Worm (Caenorhabditis elegans): Measurements from ENCODE around the gene srx-7.

- no peak for TF ChIP-seq lin-13 (tag; optimal IDR thresholded peaks at IDR 0.05)
- TF ChIP-seq ztf-11 (tag; optimal IDR thresholded peaks at IDR 0.05) = no peak
Measured at ce11 chrV:543169-543568, 16.8 kb upstream of the srx-7 start, which contains the start of gene C14C6.3.
